Worm (Caenorhabditis elegans): ENCODE measurements around the gene srd-36.

The srd-36 gene

ce11 chrX:13305779-13306178 is 11.2 kb upstream of the srd-36 start, which contains the start of gene srd-43:
TSS of gene srd-43 (minus strand) at chrX:13305844.
- TF ChIP-seq unc-39 (tag; optimal IDR thresholded peaks at IDR 0.05) (no peak), ceh-82 (tag; optimal IDR thresholded peaks at IDR 0.05) (no peak)

ce11 chrX:13303357-13303756 is 8.8 kb upstream of the srd-36 start, which contains the start of gene srd-42:
TSS of gene srd-42 (minus strand) at chrX:13303457.
- TF ChIP-seq lin-15B (tag; optimal IDR thresholded peaks at IDR 0.05) (no peak), fkh-10 (GFP tag; optimal IDR thresholded peaks at IDR 0.05) (no peak), ama-1 (optimal IDR thresholded peaks at IDR 0.05) (no peak), ZK546.5 (tag; optimal IDR thresholded peaks at IDR 0.05) (no peak), ztf-4 (tag; optimal IDR thresholded peaks at IDR 0.05) (no peak), nfya-1 (tag; optimal IDR thresholded peaks at IDR 0.05; ENCODE audit: insufficient read depth) (no peak), nhr-23 (tag; optimal IDR thresholded peaks at IDR 0.05) (no peak)

DNA sequence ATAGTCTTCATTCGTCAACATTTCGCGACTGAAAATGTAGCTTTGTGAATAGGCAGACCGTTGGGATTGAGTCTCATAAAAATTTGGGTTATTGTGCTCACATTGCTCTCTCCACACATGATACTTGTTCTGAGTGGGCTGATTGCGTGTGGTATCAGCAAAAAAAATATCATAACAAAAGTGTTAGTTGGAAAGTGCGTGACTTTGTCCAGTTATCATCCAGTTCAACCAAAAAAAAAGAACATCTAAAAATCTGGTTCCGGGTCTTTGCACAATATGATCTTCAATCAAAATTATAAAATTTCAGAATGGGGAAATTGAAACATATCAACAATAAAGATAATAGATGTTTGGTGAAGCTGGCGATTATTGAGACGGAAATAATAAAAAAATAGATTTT is 5.9 kb upstream of the srd-36 start, which contains the start of gene srd-39:
Gene srd-39 (minus strand): TSS at position 101 of the 400 bp plus-strand sequence.
- no peak for TF ChIP-seq ceh-82 (tag; optimal IDR thresholded peaks at IDR 0.05)

DNA sequence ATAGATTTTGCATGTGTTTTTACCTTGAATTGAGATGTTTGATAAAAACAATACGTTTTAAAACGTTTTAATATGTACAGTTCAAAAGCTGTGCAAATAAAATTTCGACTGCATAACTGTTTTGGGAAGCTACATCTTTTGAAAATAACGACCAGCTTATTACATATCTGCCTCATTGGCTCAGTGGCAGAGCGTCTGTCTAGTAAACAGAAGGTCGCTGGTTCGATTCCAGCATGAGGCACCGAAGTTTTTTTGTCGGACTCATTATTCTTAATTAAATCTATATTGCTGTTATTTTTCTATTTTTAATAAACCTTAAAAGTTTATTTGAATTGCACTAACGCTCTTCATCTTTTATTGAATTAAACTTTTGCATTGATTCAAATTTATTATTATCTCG is 1.5 kb downstream of the srd-36 start:
- TF ChIP-seq unc-62 (GFP tag; optimal IDR thresholded peaks at IDR 0.05) (no peak), nhr-28 (tag; optimal IDR thresholded peaks at IDR 0.05) (no peak), pha-4 (tag; optimal IDR thresholded peaks at IDR 0.05) (no peak), skn-1 (tag; optimal IDR thresholded peaks at IDR 0.05) (no peak), ceh-82 (tag; optimal IDR thresholded peaks at IDR 0.05) (no peak), zag-1 (tag; optimal IDR thresholded peaks at IDR 0.05) (no peak), ceh-28 (tag; optimal IDR thresholded peaks at IDR 0.05) (no peak), nhr-11 (tag; optimal IDR thresholded peaks at IDR 0.05) (no peak), nfya-1 (tag; optimal IDR thresholded peaks at IDR 0.05; ENCODE audit: insufficient read depth) (no peak), nhr-12 (tag; optimal IDR thresholded peaks at IDR 0.05) (no peak), elt-3 (tag; optimal IDR thresholded peaks at IDR 0.05) (no peak), ztf-4 (tag; optimal IDR thresholded peaks at IDR 0.05) (no peak)

ce11 chrX:13291506-13291905 is 3.1 kb downstream of the srd-36 start, which contains the start of gene srd-38:
TSS of gene srd-38 (plus strand) at chrX:13291806.
- no peak for TF ChIP-seq nhr-67 (tag; optimal IDR thresholded peaks at IDR 0.05)
- TF ChIP-seq R02D3.7 (tag; optimal IDR thresholded peaks at IDR 0.05) = no peak

DNA sequence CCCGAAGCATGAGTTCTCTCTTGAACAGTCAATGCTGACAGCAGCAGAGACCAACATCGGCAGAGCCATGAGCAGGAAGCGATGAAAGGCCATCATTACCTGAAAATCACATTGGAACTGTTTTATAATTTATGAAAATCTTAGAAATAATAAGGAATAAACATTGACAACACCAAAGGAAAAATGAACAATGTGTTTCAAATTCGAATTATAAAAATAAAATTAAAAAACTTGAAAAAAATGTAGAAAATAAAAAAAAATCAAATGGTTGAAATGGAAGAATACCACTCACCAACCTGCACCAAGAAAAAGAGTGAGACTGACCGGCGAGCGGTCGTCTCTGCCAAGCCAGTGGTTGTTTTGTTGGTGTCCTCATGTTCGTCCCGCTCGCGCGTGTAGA is 4.0 kb downstream of the srd-36 start, which contains the start of gene R04D3.3:
Gene R04D3.3 (minus strand): TSS at position 101 of the 400 bp plus-strand sequence.
- TF ChIP-seq lsy-12 (tag; optimal IDR thresholded peaks at IDR 0.05) (no peak), unc-62 (GFP tag; optimal IDR thresholded peaks at IDR 0.05) (no peak), nhr-76 (tag; optimal IDR thresholded peaks at IDR 0.05) (no peak)

DNA sequence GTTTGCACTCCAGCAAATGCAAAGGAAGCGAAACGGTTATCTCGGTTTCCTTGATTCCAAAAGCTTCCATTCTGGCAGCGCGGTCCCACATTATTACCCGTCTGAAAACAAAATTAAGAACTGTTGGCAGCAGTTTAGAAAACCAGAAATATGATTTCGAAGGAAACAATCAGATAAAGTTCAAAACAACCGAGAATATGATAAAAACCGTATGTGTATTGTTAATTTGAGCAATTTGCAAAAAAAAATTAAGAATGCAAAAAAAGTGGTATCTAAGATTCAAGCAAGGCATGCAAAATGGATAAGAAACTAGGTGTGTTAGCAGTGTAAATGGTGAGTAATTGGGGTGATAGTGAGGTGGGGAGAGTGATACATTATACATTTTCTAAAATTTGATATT is 5.9 kb downstream of the srd-36 start, which contains the start of gene R04D3.4:
Gene R04D3.4 (minus strand): TSS at position 101 of the 400 bp plus-strand sequence.
- TF ChIP-seq elt-3 (tag; optimal IDR thresholded peaks at IDR 0.05) = no peak
- no peak for TF ChIP-seq egl-5 (tag; optimal IDR thresholded peaks at IDR 0.05)
- TF ChIP-seq nhr-77 (tag; optimal IDR thresholded peaks at IDR 0.05) = no peak
- TF ChIP-seq unc-62 (GFP tag; optimal IDR thresholded peaks at IDR 0.05) = no peak
- TF ChIP-seq egl-27 (tag; optimal IDR thresholded peaks at IDR 0.05) = no peak
- TF ChIP-seq nhr-43 (tag; optimal IDR thresholded peaks at IDR 0.05; ENCODE audit: poor library complexity, severe bottlenecking) = no peak
- no peak for TF ChIP-seq elt-1 (tag; optimal IDR thresholded peaks at IDR 0.05)
- TF ChIP-seq ceh-16 (tag; optimal IDR thresholded peaks at IDR 0.05) = no peak
- no peak for TF ChIP-seq aly-2 (tag; optimal IDR thresholded peaks at IDR 0.05)
- TF ChIP-seq skn-1 (tag; optimal IDR thresholded peaks at IDR 0.05) = no peak
- TF ChIP-seq lin-39 (tag; optimal IDR thresholded peaks at IDR 0.05) = no peak
- no peak for TF ChIP-seq pqm-1 (tag; optimal IDR thresholded peaks at IDR 0.05)
- TF ChIP-seq mml-1 (tag; optimal IDR thresholded peaks at IDR 0.05) = no peak
- TF ChIP-seq ztf-11 (tag; optimal IDR thresholded peaks at IDR 0.05) = no peak
- TF ChIP-seq R02D3.7 (tag; optimal IDR thresholded peaks at IDR 0.05) = no peak
